Fruit fly (Drosophila melanogaster) whole organism, adult: ENCODE measurements around the gene CG45099.

Source experiments
- CG11617 ChIP-seq: fragments of 200-800 bp; sonication (Bioruptor generic); optimal IDR thresholded peaks from 2 replicates; lab custom pipeline; 2017; ENCODE audit warnings: mild to moderate bottlenecking, missing biosample characterization, missing genetic modification reagents, missing genetic modification characterization
- CG33017 ChIP-seq: fragments of 200-800 bp; sonication (Bioruptor generic); optimal IDR thresholded peaks from 2 replicates; lab custom pipeline; 2018; ENCODE audit warnings: missing biosample characterization, mild to moderate bottlenecking, missing genetic modification characterization, moderate library complexity
- CG7101 ChIP-seq: fragments of 200-800 bp; sonication (Bioruptor generic); optimal IDR thresholded peaks from 2 replicates; lab custom pipeline; 2018; ENCODE audit warnings: missing biosample characterization, mild to moderate bottlenecking, missing genetic modification characterization, moderate library complexity
- Hr96 ChIP-seq: fragments of 200-800 bp; sonication (Bioruptor generic); optimal IDR thresholded peaks from 2 replicates; lab custom pipeline; 2016; ENCODE audit warnings: missing biosample characterization, missing genetic modification characterization

DNA sequence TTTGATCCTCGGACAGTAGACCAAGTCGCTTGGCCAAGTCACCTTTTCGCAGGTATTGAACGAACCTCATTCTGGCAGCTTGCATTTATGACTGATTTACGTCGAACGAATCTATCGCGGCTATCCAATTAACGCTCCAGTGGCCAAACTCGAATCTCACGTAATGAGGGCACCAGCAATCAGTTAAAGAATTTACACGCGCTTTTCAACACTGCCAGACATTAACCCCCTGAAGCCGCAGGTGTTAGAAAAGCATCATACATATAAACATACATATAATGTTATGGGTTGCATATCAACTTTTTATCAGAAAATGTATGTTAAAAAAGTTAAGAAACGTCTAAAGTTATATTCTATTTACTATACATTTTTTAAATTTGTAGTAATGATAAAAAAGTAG lies 8.8 kb downstream of the CG45099 start, which contains the start of gene CG6028:
- TF ChIP-seq CG33017 (tag; lab: Kevin White, UChicago) = peak; percentile 47
- peak; percentile 50 for TF ChIP-seq Hr96
- TF ChIP-seq CG11617 (GFP tag; lab: Kevin White, UChicago) = no peak
- peak; percentile 38 for TF ChIP-seq CG7101
